Fruit fly (Drosophila melanogaster) whole organism, embryonic: Measurements from ENCODE around the gene CG16854.

Experiments used
- BEAF-32 ChIP-seq: fragments of 200-800 bp; sonication (Bioruptor generic); optimal IDR thresholded peaks from 3 replicates; lab custom pipeline; 2017; ENCODE audit warnings: missing biosample characterization, missing genetic modification characterization, mild to moderate bottlenecking, moderate library complexity, missing genetic modification reagents
- Bdp1 ChIP-seq: fragments of 200-800 bp; sonication (Bioruptor generic); optimal IDR thresholded peaks from 3 replicates; lab custom pipeline; 2016; ENCODE audit warnings: missing biosample characterization, missing genetic modification characterization
- BtbVII ChIP-seq: fragments of 200-800 bp; sonication (Bioruptor generic); optimal IDR thresholded peaks from 3 replicates; lab custom pipeline; 2017; ENCODE audit warnings: missing biosample characterization, mild to moderate bottlenecking, missing genetic modification characterization
- CG12744 ChIP-seq: fragments of 200-800 bp; sonication (Bioruptor generic); optimal IDR thresholded peaks from 2 replicates; lab custom pipeline; 2016; ENCODE audit warnings: missing biosample characterization, missing genetic modification characterization
- CG13123 ChIP-seq: fragments of 200-800 bp; sonication (Bioruptor generic); optimal IDR thresholded peaks from 2 replicates; lab custom pipeline; 2016; ENCODE audit warnings: missing biosample characterization, missing genetic modification characterization
- CG13296 ChIP-seq: fragments of 200-800 bp; sonication (Bioruptor generic); optimal IDR thresholded peaks from 3 replicates; lab custom pipeline; 2018; ENCODE audit warnings: missing biosample characterization, mild to moderate bottlenecking, missing genetic modification characterization
- CG14860 ChIP-seq: fragments of 200-800 bp; sonication (Bioruptor generic); IDR thresholded peaks from 3 replicates; pipeline ENCODE4 v1.3.6; 2022; ENCODE audit warnings: missing biosample characterization, missing genetic modification characterization; ENCODE audit not compliant: partially characterized antibody
- CG15073 ChIP-seq: fragments of 200-800 bp; sonication (Bioruptor generic); optimal IDR thresholded peaks from 2 replicates; lab custom pipeline; 2016; ENCODE audit warnings: missing biosample characterization, missing genetic modification characterization
- CG15601 ChIP-seq: fragments of 200-800 bp; sonication (Bioruptor generic); optimal IDR thresholded peaks from 3 replicates; lab custom pipeline; 2019; ENCODE audit warnings: missing biosample characterization, mild to moderate bottlenecking, missing genetic modification characterization, moderate library complexity
- CG17359 ChIP-seq: fragments of 200-800 bp; sonication (Bioruptor generic); optimal IDR thresholded peaks from 3 replicates; lab custom pipeline; 2018; ENCODE audit warnings: missing biosample characterization, mild to moderate bottlenecking, missing genetic modification characterization, moderate library complexity
- CG17912 ChIP-seq: fragments of 200-800 bp; sonication (Bioruptor generic); optimal IDR thresholded peaks from 2 replicates; lab custom pipeline; 2018; ENCODE audit warnings: missing biosample characterization, mild to moderate bottlenecking, missing genetic modification characterization
- CG3281 ChIP-seq: fragments of 200-800 bp; sonication (Bioruptor generic); optimal IDR thresholded peaks from 3 replicates; lab custom pipeline; 2017; ENCODE audit warnings: missing biosample characterization, mild to moderate bottlenecking, missing genetic modification characterization
- CG3995 ChIP-seq: fragments of 200-800 bp; sonication (Bioruptor generic); optimal IDR thresholded peaks from 3 replicates; lab custom pipeline; 2016; ENCODE audit warnings: missing biosample characterization, missing genetic modification characterization
- CG4282 ChIP-seq: fragments of 200-800 bp; sonication (Bioruptor generic); optimal IDR thresholded peaks from 2 replicates; lab custom pipeline; 2016; ENCODE audit warnings: missing biosample characterization, missing genetic modification characterization
- CG4730 ChIP-seq: fragments of 200-800 bp; sonication (Bioruptor generic); IDR thresholded peaks from 2 replicates; pipeline ENCODE4 v1.3.6; 2022; ENCODE audit warnings: missing biosample characterization, missing genetic modification characterization
- CG4820 ChIP-seq: fragments of 200-800 bp; sonication (Bioruptor generic); optimal IDR thresholded peaks from 3 replicates; lab custom pipeline; 2016; ENCODE audit warnings: missing biosample characterization, missing genetic modification characterization
- CG7987 ChIP-seq: fragments of 200-800 bp; sonication (Bioruptor generic); optimal IDR thresholded peaks from 2 replicates; lab custom pipeline; 2018; ENCODE audit warnings: missing biosample characterization, mild to moderate bottlenecking, missing genetic modification characterization, moderate library complexity
- CG8478 ChIP-seq: fragments of >200 bp; optimal IDR thresholded peaks from 2 replicates; lab custom pipeline; 2018
- CG8944 ChIP-seq: fragments of 200-800 bp; sonication (Bioruptor generic); optimal IDR thresholded peaks from 3 replicates; lab custom pipeline; 2016; ENCODE audit warnings: missing biosample characterization, missing genetic modification characterization
- CG9797 ChIP-seq: fragments of 200-800 bp; sonication (Bioruptor generic); optimal IDR thresholded peaks from 3 replicates; lab custom pipeline; 2018; ENCODE audit warnings: missing biosample characterization, mild to moderate bottlenecking, missing genetic modification characterization
- CrebB ChIP-seq: fragments of 200-800 bp; sonication (Bioruptor generic); optimal IDR thresholded peaks from 3 replicates; lab custom pipeline; 2018; ENCODE audit warnings: missing biosample characterization, mild to moderate bottlenecking, missing genetic modification characterization
- HmgZ ChIP-seq: fragments of 200-800 bp; sonication (Bioruptor generic); optimal IDR thresholded peaks from 2 replicates; lab custom pipeline; 2018; ENCODE audit warnings: missing biosample characterization, mild to moderate bottlenecking, missing genetic modification characterization
- Lpt ChIP-seq: fragments of >200 bp; optimal IDR thresholded peaks from 2 replicates; lab custom pipeline; 2018; ENCODE audit warnings: missing biosample characterization, missing genetic modification characterization
- Med ChIP-seq: fragments of 200-800 bp; sonication (Bioruptor generic); peaks from one replicate; lab custom pipeline; 2016; ENCODE audit warnings: missing biosample characterization, missing genetic modification characterization, mild to moderate bottlenecking, inconsistent platforms, moderate library complexity
- NFAT ChIP-seq: fragments of 200-800 bp; sonication (Bioruptor generic); IDR thresholded peaks from 2 replicates; pipeline ENCODE4 v1.3.6; 2022; ENCODE audit warnings: missing biosample characterization, missing genetic modification characterization
- Oaz ChIP-seq: fragments of 200-800 bp; sonication (Bioruptor generic); IDR thresholded peaks from 2 replicates; pipeline ENCODE4 v1.3.6; 2022; ENCODE audit warnings: missing biosample characterization, missing genetic modification characterization
- Scr ChIP-seq: fragments of 200-800 bp; sonication (Bioruptor generic); IDR thresholded peaks from 2 replicates; pipeline ENCODE4 v1.3.6; 2022; ENCODE audit warnings: missing biosample characterization, missing genetic modification characterization; ENCODE audit not compliant: partially characterized antibody
- Six4 ChIP-seq: fragments of 200-800 bp; sonication (Bioruptor generic); optimal IDR thresholded peaks from 2 replicates; lab custom pipeline; 2016; ENCODE audit warnings: missing biosample characterization, missing genetic modification characterization
- Sox102F ChIP-seq: fragments of 200-800 bp; sonication (Bioruptor generic); optimal IDR thresholded peaks from 2 replicates; lab custom pipeline; 2018; ENCODE audit warnings: missing biosample characterization, mild to moderate bottlenecking, missing genetic modification characterization, moderate library complexity
- ab ChIP-seq: fragments of 200-800 bp; sonication (Bioruptor generic); optimal IDR thresholded peaks from 2 replicates; lab custom pipeline; 2016; ENCODE audit warnings: missing biosample characterization, missing genetic modification characterization
- al ChIP-seq: fragments of 200-800 bp; sonication (Bioruptor generic); IDR thresholded peaks from 2 replicates; pipeline ENCODE4 v1.3.6; 2022; ENCODE audit warnings: missing biosample characterization, missing genetic modification characterization
- ase ChIP-seq: fragments of 200-800 bp; sonication (Bioruptor generic); IDR thresholded peaks from 3 replicates; pipeline ENCODE4 v1.3.6; 2022; ENCODE audit warnings: missing biosample characterization, missing genetic modification characterization
- bcd ChIP-seq: fragments of 200-800 bp; sonication (Bioruptor generic); optimal IDR thresholded peaks from 2 replicates; lab custom pipeline; 2017; ENCODE audit warnings: missing biosample characterization, mild to moderate bottlenecking, missing genetic modification characterization
- cas ChIP-seq: fragments of 200-800 bp; sonication (Bioruptor generic); IDR thresholded peaks from 2 replicates; pipeline ENCODE4 v1.3.6; 2022; ENCODE audit warnings: missing biosample characterization, missing genetic modification characterization
- dati ChIP-seq: fragments of 200-800 bp; sonication (Bioruptor generic); IDR thresholded peaks from 2 replicates; pipeline ENCODE4 v1.3.6; 2022; ENCODE audit warnings: missing biosample characterization, missing genetic modification characterization
- ems ChIP-seq: fragments of 200-800 bp; sonication (Bioruptor generic); optimal IDR thresholded peaks from 3 replicates; lab custom pipeline; 2016; ENCODE audit warnings: missing biosample characterization, missing genetic modification characterization
- ewg ChIP-seq: fragments of 200-800 bp; sonication (Bioruptor generic); optimal IDR thresholded peaks from 3 replicates; lab custom pipeline; 2017; ENCODE audit warnings: mild to moderate bottlenecking, missing biosample characterization, missing genetic modification reagents, missing genetic modification characterization
- gcm2 ChIP-seq: fragments of 200-800 bp; sonication (Bioruptor generic); optimal IDR thresholded peaks from 2 replicates; lab custom pipeline; 2016; ENCODE audit warnings: missing biosample characterization, missing genetic modification characterization
- gsb ChIP-seq: fragments of 200-800 bp; sonication (Bioruptor generic); IDR thresholded peaks from 2 replicates; pipeline ENCODE4 v1.3.6; 2022; ENCODE audit warnings: missing biosample characterization, missing genetic modification characterization
- jing ChIP-seq: fragments of 200-800 bp; sonication (Bioruptor generic); optimal IDR thresholded peaks from 2 replicates; lab custom pipeline; 2018; ENCODE audit warnings: missing biosample characterization, mild to moderate bottlenecking, missing genetic modification characterization
- lab ChIP-seq: fragments of 200-800 bp; sonication (Bioruptor generic); optimal IDR thresholded peaks from 3 replicates; lab custom pipeline; 2017; ENCODE audit warnings: missing biosample characterization, missing genetic modification characterization, mild to moderate bottlenecking, moderate library complexity, missing genetic modification reagents
- lbe ChIP-seq: fragments of 200-800 bp; sonication (Bioruptor generic); optimal IDR thresholded peaks from 2 replicates; lab custom pipeline; 2016; ENCODE audit warnings: missing biosample characterization, mild to moderate bottlenecking, missing genetic modification characterization
- lmd ChIP-seq: fragments of 200-800 bp; sonication (Bioruptor generic); IDR thresholded peaks from 2 replicates; pipeline ENCODE4 v1.3.6; 2022; ENCODE audit warnings: missing biosample characterization, missing genetic modification characterization
- lola ChIP-seq, 3 experiments: fragments of >200 bp in 2 of 3; fragments of 200-800 bp in 1 of 3; sonication (Bioruptor generic) in 1 of 3; optimal IDR thresholded peaks; 2 replicates each; lab custom pipeline; 2017 to 2019; ENCODE audit warnings: missing biosample characterization in 3 of 3, missing genetic modification characterization in 3 of 3, mild to moderate bottlenecking in 1 of 3, moderate library complexity in 1 of 3
- nau ChIP-seq: fragments of 200-800 bp; sonication (Bioruptor generic); optimal IDR thresholded peaks from 3 replicates; lab custom pipeline; 2017; ENCODE audit warnings: missing biosample characterization, mild to moderate bottlenecking, missing genetic modification characterization, missing genetic modification reagents
- oc ChIP-seq: fragments of 200-800 bp; sonication (Bioruptor generic); optimal IDR thresholded peaks from 2 replicates; lab custom pipeline; 2018; ENCODE audit warnings: missing biosample characterization, mild to moderate bottlenecking, missing genetic modification characterization, moderate library complexity
- odd ChIP-seq: fragments of 200-800 bp; sonication (Bioruptor generic); optimal IDR thresholded peaks from 2 replicates; lab custom pipeline; 2017; ENCODE audit warnings: missing biosample characterization, mild to moderate bottlenecking, missing genetic modification characterization
- pb ChIP-seq: fragments of 200-800 bp; sonication (Bioruptor generic); optimal IDR thresholded peaks from 3 replicates; lab custom pipeline; 2016; ENCODE audit warnings: missing biosample characterization, missing genetic modification characterization
- peb ChIP-seq: fragments of 200-800 bp; sonication (Bioruptor generic); IDR thresholded peaks from 2 replicates; pipeline ENCODE4 v1.3.6; 2022; ENCODE audit warnings: missing biosample characterization, missing genetic modification characterization
- sisA ChIP-seq: fragments of 200-800 bp; sonication (Bioruptor generic); IDR thresholded peaks from 2 replicates; pipeline ENCODE4 v1.3.6; 2022; ENCODE audit warnings: missing biosample characterization, missing genetic modification characterization
- ttk ChIP-seq: fragments of 200-800 bp; sonication (Bioruptor generic); IDR thresholded peaks from 2 replicates; pipeline ENCODE4 v2.1.2; 2022; ENCODE audit warnings: missing biosample characterization, missing genetic modification characterization
- vvl ChIP-seq: fragments of 200-800 bp; sonication (Bioruptor generic); IDR thresholded peaks from 2 replicates; pipeline ENCODE4 v1.3.6; 2022; ENCODE audit warnings: missing biosample characterization, missing genetic modification characterization

CG16854 gene

DNA sequence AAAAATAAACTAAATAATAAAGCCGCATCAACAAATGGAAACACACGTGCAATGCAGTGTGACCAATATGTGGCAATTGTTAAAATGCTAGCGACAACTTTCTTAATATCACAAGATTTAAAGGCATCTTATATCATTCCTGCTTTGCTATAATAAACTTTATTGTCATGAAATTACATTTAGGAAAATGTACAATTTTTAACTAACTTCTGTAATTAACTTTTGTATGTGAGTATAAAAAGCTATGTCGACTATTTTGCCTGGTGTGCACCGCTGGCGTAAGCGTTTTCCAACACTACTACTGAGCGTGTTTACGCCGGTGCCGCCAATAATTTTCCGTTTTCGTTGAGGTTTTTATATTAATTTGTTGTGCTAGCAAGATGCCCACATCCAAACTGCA, 37.0 kb downstream of the CG16854 start, which contains the start of the genes Csl4 and Nup160 (continued):
- TF ChIP-seq vvl (GFP tag; lab: Robert Waterston, UW): peak; percentile 87
- TF ChIP-seq CG9797: peak; percentile 62
- TF ChIP-seq ems (GFP tag; lab: Kevin White, UChicago): peak; percentile 86
- peak in 1 of 3 experiments; percentile 67 for TF ChIP-seq lola (GFP tag; optimal IDR thresholded peaks at IDR 0.05; lab: Kevin White, UChicago)
- TF ChIP-seq ab (GFP tag; lab: Kevin White, UChicago): no peak
- TF ChIP-seq sisA (GFP tag; lab: Robert Waterston, UW): peak; percentile 61
- peak; percentile 98 for TF ChIP-seq Med (GFP tag; lab: Kevin White, UChicago)
- peak; percentile 60 for TF ChIP-seq CG13296 (GFP tag; lab: Kevin White, UChicago)
- TF ChIP-seq CG17912 (GFP tag; lab: Kevin White, UChicago): no peak
- TF ChIP-seq Sox102F (GFP tag; lab: Kevin White, UChicago): no peak
- TF ChIP-seq ttk (GFP tag; lab: Robert Waterston, UW): peak; percentile 74
- TF ChIP-seq CG8478 (lab: Kevin White, UChicago): no peak
- peak; percentile 57 for TF ChIP-seq CG3995 (GFP tag; lab: Kevin White, UChicago)
- TF ChIP-seq Lpt (GFP tag; lab: Kevin White, UChicago): no peak
- no peak for TF ChIP-seq CG15601
- TF ChIP-seq cas: peak; percentile 33; the same call in 1 of the 2 replicates
- TF ChIP-seq CG14860 (GFP tag; lab: Robert Waterston, UW): no peak
- no peak for TF ChIP-seq bcd
- TF ChIP-seq pb (GFP tag; lab: Kevin White, UChicago): peak; percentile 55
- TF ChIP-seq jing (GFP tag; lab: Kevin White, UChicago): peak; percentile 3
- TF ChIP-seq lab (GFP tag; lab: Kevin White, UChicago): no peak
- peak; percentile 64 for TF ChIP-seq ewg
- TF ChIP-seq CG15073 (GFP tag; lab: Kevin White, UChicago): no peak
- TF ChIP-seq al (GFP tag; lab: Robert Waterston, UW): peak; percentile 69
- no peak for TF ChIP-seq oc (tag; lab: Kevin White, UChicago)
- TF ChIP-seq CG4820: peak; percentile 69
- peak; percentile 70 for TF ChIP-seq CG17359
- TF ChIP-seq dati (GFP tag; lab: Robert Waterston, UW): no peak
- TF ChIP-seq Six4 (GFP tag; lab: Kevin White, UChicago): peak; percentile 57
- peak; percentile 65 for TF ChIP-seq CrebB
- peak; percentile 72 for TF ChIP-seq lbe (GFP tag; lab: Kevin White, UChicago)
- TF ChIP-seq lmd (GFP tag; lab: Robert Waterston, UW): peak; percentile 70
- TF ChIP-seq CG12744 (GFP tag; lab: Kevin White, UChicago): peak; percentile 79
- no peak for TF ChIP-seq nau
- TF ChIP-seq CG3281 (GFP tag; lab: Kevin White, UChicago): peak; percentile 72
- peak; percentile 36 for TF ChIP-seq Scr
- peak; percentile 65 for TF ChIP-seq NFAT
- TF ChIP-seq HmgZ (tag; lab: Kevin White, UChicago): peak; percentile 75
- TF ChIP-seq gcm2 (GFP tag; lab: Kevin White, UChicago): peak; percentile 81
- TF ChIP-seq CG8944 (GFP tag; lab: Kevin White, UChicago): peak; percentile 86
- peak; percentile 52 for TF ChIP-seq CG7987 (GFP tag; lab: Kevin White, UChicago)
- no peak for TF ChIP-seq odd (GFP tag; lab: Kevin White, UChicago)
- no peak for TF ChIP-seq gsb (GFP tag; lab: Robert Waterston, UW)
- TF ChIP-seq ase: peak; percentile 66; the same call in 2 of the 3 replicates
- no peak; the same call in 1 of the 2 replicates for TF ChIP-seq peb (GFP tag; lab: Robert Waterston, UW)
- peak; percentile 74 for TF ChIP-seq CG13123 (GFP tag; lab: Kevin White, UChicago)
- peak; percentile 55 for TF ChIP-seq CG4282 (GFP tag; lab: Kevin White, UChicago)
- TF ChIP-seq Bdp1: peak; percentile 74
- TF ChIP-seq BtbVII (GFP tag; lab: Kevin White, UChicago): no peak
- TF ChIP-seq Oaz: peak; percentile 16; the same call in 1 of the 2 replicates
- TF ChIP-seq CG4730: no peak; the same call in 1 of the 2 replicates
- peak; percentile 44 for TF ChIP-seq BEAF-32 (GFP tag; lab: Kevin White, UChicago)
